Worm (Caenorhabditis elegans): Measurements from ENCODE around the gene fbxa-81.
A peak's percentile ranks its signal among the peaks of the same experiment; 100 is the strongest.

Gene fbxa-81

DNA sequence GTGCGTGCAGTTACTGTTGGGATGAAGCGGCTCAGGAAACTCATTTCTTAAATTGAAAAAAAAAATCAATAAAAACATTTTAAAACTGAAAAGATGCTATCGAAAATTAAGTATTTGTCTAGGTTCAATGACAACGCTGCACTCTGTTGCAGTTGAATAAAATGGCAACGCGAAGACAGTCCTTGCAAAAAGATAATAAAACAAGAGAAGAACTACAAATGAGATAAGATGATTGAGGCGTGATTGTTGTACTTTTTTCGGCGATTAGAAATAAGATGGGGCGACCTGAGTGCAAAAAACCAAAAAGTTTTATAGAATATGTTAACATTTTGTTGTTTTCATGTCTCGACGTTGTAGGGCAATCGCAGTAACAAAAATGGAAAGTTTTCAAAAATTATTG lies 26.9 kb downstream of the fbxa-81 start, which contains the start of gene gcsh-1:
TSS of gene gcsh-1 (minus strand) at position 46 of the 400 bp plus-strand sequence.
- no peak for TF ChIP-seq ceh-43 (GFP tag; optimal IDR thresholded peaks at IDR 0.05)
- TF ChIP-seq M03D4.4 (tag; optimal IDR thresholded peaks at IDR 0.05) = no peak

DNA sequence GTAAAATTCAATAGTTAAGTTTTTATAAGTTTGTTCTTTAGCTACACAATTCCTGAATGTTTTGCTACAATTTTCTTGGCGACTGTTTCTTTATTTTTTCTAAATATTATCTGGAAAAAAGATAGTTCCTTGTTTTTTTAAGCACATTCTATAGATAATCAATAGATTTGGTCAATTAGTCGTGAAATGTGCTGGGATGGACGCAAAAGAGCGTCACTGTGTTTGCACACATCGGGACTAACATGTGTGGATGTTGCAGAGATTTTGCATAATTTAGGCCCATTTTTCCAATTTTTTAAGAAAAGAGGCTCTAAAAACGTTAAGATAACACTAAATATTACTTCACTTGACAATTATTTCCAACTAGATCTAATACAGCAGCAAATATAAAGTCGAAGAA lies 28.4 kb downstream of the fbxa-81 start:
- peak; percentile 4 for TF ChIP-seq unc-120 (tag; optimal IDR thresholded peaks at IDR 0.05; ENCODE audit: poor library complexity, severe bottlenecking)
- TF ChIP-seq ces-1 (GFP tag; optimal IDR thresholded peaks at IDR 0.05) = peak; percentile 93
- TF ChIP-seq mep-1 (tag; optimal IDR thresholded peaks at IDR 0.05) = peak; percentile 8
- no peak for TF ChIP-seq nhr-2 (tag; optimal IDR thresholded peaks at IDR 0.05)

DNA sequence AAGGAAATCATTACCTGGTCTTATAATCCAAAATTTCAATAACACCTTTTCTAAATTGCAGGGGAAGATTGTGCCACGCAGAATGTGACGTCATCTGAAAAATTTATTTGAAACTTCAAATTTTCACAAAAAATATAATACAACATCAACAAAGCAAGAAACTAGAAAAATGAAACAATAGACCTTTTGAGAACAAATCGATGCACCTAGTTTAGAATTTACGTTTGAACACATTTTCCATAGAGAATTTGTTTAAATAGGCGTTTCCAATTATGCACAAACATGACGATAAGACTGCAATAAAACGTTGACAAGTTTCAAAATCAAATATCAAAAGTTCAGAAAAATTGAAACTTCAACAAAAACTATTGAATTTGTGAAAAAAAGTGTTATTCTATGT lies 29.1 kb downstream of the fbxa-81 start, which contains the start of gene fbxa-141:
TSS of gene fbxa-141 (minus strand) at position 101 of the 400 bp plus-strand sequence.
- TF ChIP-seq mep-1 (tag; optimal IDR thresholded peaks at IDR 0.05) (no peak), M03D4.4 (tag; optimal IDR thresholded peaks at IDR 0.05) (no peak), lin-32 (GFP tag; optimal IDR thresholded peaks at IDR 0.05) (no peak), ces-1 (GFP tag; optimal IDR thresholded peaks at IDR 0.05) (no peak), blmp-1 (tag; optimal IDR thresholded peaks at IDR 0.05) (no peak), lin-13 (tag; optimal IDR thresholded peaks at IDR 0.05) (no peak), ceh-83 (GFP tag; optimal IDR thresholded peaks at IDR 0.05) (no peak), ceh-39 (tag; optimal IDR thresholded peaks at IDR 0.05) (no peak), nhr-2 (tag; optimal IDR thresholded peaks at IDR 0.05) (no peak), mab-5 (tag; optimal IDR thresholded peaks at IDR 0.05) (no peak), nhr-28 (tag; optimal IDR thresholded peaks at IDR 0.05) (no peak), mls-2 (tag; optimal IDR thresholded peaks at IDR 0.05) (no peak), nhr-76 (tag; optimal IDR thresholded peaks at IDR 0.05) (no peak), sptf-1 (tag; optimal IDR thresholded peaks at IDR 0.05) (no peak), sem-2 (GFP tag; optimal IDR thresholded peaks at IDR 0.05) (no peak), flh-1 (GFP tag; optimal IDR thresholded peaks at IDR 0.05) (no peak)

DNA sequence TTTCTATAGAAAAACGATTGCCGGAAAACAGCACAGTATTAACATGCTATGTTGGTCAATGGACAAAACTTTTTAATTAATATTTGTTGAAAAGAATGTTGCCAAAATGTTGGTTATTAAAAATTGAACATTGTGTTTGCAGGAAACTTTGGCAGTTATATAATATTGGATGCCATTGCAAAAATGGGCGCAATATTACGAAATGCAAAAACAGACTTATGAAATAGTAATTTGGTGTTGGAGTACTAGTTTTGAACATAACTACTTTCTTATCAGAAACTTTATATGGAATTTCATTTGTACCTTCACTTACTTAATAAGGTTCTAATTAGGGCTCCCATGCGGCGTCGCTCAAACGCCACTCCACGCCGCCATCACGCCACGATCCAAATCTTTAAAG lies 31.5 kb downstream of the fbxa-81 start:
- TF ChIP-seq hlh-1 (tag; optimal IDR thresholded peaks at IDR 0.05) (no peak), nhr-237 (tag; optimal IDR thresholded peaks at IDR 0.05) (no peak), ham-2 (GFP tag; optimal IDR thresholded peaks at IDR 0.05) (no peak), mab-5 (tag; optimal IDR thresholded peaks at IDR 0.05) (no peak), nhr-76 (tag; optimal IDR thresholded peaks at IDR 0.05) (no peak), tbx-8 (GFP tag; optimal IDR thresholded peaks at IDR 0.05) (no peak), unc-62 (GFP tag; optimal IDR thresholded peaks at IDR 0.05) (no peak), pha-4 (tag; optimal IDR thresholded peaks at IDR 0.05) (no peak), M03D4.4 (tag; optimal IDR thresholded peaks at IDR 0.05) (no peak), lin-32 (GFP tag; optimal IDR thresholded peaks at IDR 0.05) (no peak), lsy-2 (tag; optimal IDR thresholded peaks at IDR 0.05) (no peak), ceh-43 (GFP tag; optimal IDR thresholded peaks at IDR 0.05) (no peak), bed-3 (GFP tag; optimal IDR thresholded peaks at IDR 0.05) (no peak)

DNA sequence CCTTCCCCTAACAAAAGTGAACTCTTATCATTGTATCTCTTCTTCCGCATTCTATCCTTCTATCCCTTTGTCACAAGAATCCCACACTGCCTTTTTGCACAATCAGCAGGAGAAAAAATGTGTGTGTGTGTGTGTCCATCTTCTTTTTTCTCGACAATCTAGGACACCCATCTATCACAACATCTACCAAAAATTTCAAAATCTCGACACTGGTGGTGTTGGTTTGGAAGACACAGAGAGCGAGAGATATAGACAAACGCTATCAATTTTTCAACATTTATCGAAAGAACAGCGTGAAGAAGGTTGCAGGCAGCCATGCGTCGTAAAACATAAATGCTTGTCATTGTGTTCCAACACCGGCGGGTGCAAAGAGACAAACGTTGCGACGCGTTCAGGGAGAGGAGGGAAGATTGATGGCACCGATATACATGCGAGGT lies 33.1 kb downstream of the fbxa-81 start:
- peak; percentile 43 for TF ChIP-seq unc-120 (tag; optimal IDR thresholded peaks at IDR 0.05; ENCODE audit: poor library complexity, severe bottlenecking)
- TF ChIP-seq ces-1 (GFP tag; optimal IDR thresholded peaks at IDR 0.05) = no peak
- no peak for TF ChIP-seq tbx-8 (GFP tag; optimal IDR thresholded peaks at IDR 0.05)
- no peak for TF ChIP-seq unc-39 (tag; optimal IDR thresholded peaks at IDR 0.05)
- TF ChIP-seq sptf-1 (tag; optimal IDR thresholded peaks at IDR 0.05) = no peak
- TF ChIP-seq lsy-2 (tag; optimal IDR thresholded peaks at IDR 0.05) = no peak
- TF ChIP-seq ztf-11 (tag; optimal IDR thresholded peaks at IDR 0.05) = no peak
- no peak for TF ChIP-seq nhr-12 (tag; optimal IDR thresholded peaks at IDR 0.05)
- no peak for TF ChIP-seq ceh-83 (GFP tag; optimal IDR thresholded peaks at IDR 0.05)
- TF ChIP-seq snpc-4 (tag; optimal IDR thresholded peaks at IDR 0.05) = no peak
- TF ChIP-seq cnd-1 (tag; optimal IDR thresholded peaks at IDR 0.05) = no peak
- TF ChIP-seq nhr-2 (tag; optimal IDR thresholded peaks at IDR 0.05) = no peak
- no peak for TF ChIP-seq mep-1 (tag; optimal IDR thresholded peaks at IDR 0.05)
- TF ChIP-seq unc-62 (GFP tag; optimal IDR thresholded peaks at IDR 0.05) = peak; percentile 83
- TF ChIP-seq mab-5 (tag; optimal IDR thresholded peaks at IDR 0.05) = no peak
- no peak for TF ChIP-seq nhr-237 (tag; optimal IDR thresholded peaks at IDR 0.05)
- TF ChIP-seq lin-13 (tag; optimal IDR thresholded peaks at IDR 0.05) = no peak
- TF ChIP-seq lin-32 (GFP tag; optimal IDR thresholded peaks at IDR 0.05) = no peak
- TF ChIP-seq drap-1 (GFP tag; optimal IDR thresholded peaks at IDR 0.05) = no peak
- TF ChIP-seq mls-2 (tag; optimal IDR thresholded peaks at IDR 0.05) = no peak
- peak; percentile 32 for TF ChIP-seq ham-2 (GFP tag; optimal IDR thresholded peaks at IDR 0.05)
